Worm (Caenorhabditis elegans) whole organism, mixed stage, embryonic: ENCODE data around the gene F44E2.8.

Experiments used
- M03D4.4 ChIP-seq: sonication (generic microtip); optimal IDR thresholded peaks from 2 replicates; lab custom pipeline; 2017; ENCODE audit warnings: mild to moderate bottlenecking, missing genetic modification characterization, missing compliant biosample characterization
- bed-3 ChIP-seq: fragments of 200-800 bp; sonication (Bioruptor generic); optimal IDR thresholded peaks from 3 replicates; lab custom pipeline; 2018; ENCODE audit warnings: mild to moderate bottlenecking, missing genetic modification characterization, moderate library complexity, missing compliant biosample characterization
- blmp-1 ChIP-seq: fragments of 150-350 bp; optimal IDR thresholded peaks from 2 replicates; lab custom pipeline; 2014; ENCODE audit warnings: missing biosample characterization, missing genetic modification characterization
- ceh-39 ChIP-seq: fragments of 150-350 bp; optimal IDR thresholded peaks from 2 replicates; lab custom pipeline; 2014; ENCODE audit warnings: missing biosample characterization, missing genetic modification characterization
- ceh-43 ChIP-seq: fragments of 200-800 bp; sonication (Bioruptor generic); optimal IDR thresholded peaks from 2 replicates; lab custom pipeline; 2018; ENCODE audit warnings: mild to moderate bottlenecking, missing genetic modification characterization, moderate library complexity, missing compliant biosample characterization
- ceh-83 ChIP-seq: fragments of 200-800 bp; sonication (Bioruptor generic); optimal IDR thresholded peaks from 2 replicates; lab custom pipeline; 2018; ENCODE audit warnings: mild to moderate bottlenecking, missing genetic modification characterization, missing compliant biosample characterization
- ces-1 ChIP-seq: fragments of 150-350 bp; optimal IDR thresholded peaks from 2 replicates; lab custom pipeline; 2014; ENCODE audit warnings: missing biosample characterization, missing genetic modification reagents, missing genetic modification characterization
- cnd-1 ChIP-seq: fragments of 200-800 bp; sonication (Bioruptor generic); optimal IDR thresholded peaks from 2 replicates; lab custom pipeline; 2018; ENCODE audit warnings: mild to moderate bottlenecking, missing genetic modification characterization, missing compliant biosample characterization
- drap-1 ChIP-seq: fragments of 200-800 bp; sonication (Bioruptor generic); optimal IDR thresholded peaks from 3 replicates; lab custom pipeline; 2018; ENCODE audit warnings: mild to moderate bottlenecking, missing genetic modification characterization, missing compliant biosample characterization
- elt-1 ChIP-seq: sonication (generic microtip); optimal IDR thresholded peaks from 2 replicates; lab custom pipeline; 2017; ENCODE audit warnings: missing genetic modification characterization, mild to moderate bottlenecking, missing compliant biosample characterization, antibody characterized with exemption, moderate library complexity, borderline replicate concordance; ENCODE audit not compliant: insufficient read depth
- elt-3 ChIP-seq: fragments of 150-350 bp; optimal IDR thresholded peaks from 2 replicates; lab custom pipeline; 2014; ENCODE audit warnings: missing biosample characterization, missing genetic modification characterization
- flh-1 ChIP-seq: fragments of 200-800 bp; sonication (Bioruptor generic); optimal IDR thresholded peaks from 2 replicates; lab custom pipeline; 2018; ENCODE audit warnings: mild to moderate bottlenecking, missing genetic modification characterization, moderate library complexity, missing compliant biosample characterization
- ham-2 ChIP-seq: fragments of 200-800 bp; sonication (Bioruptor generic); optimal IDR thresholded peaks from 2 replicates; lab custom pipeline; 2018; ENCODE audit warnings: mild to moderate bottlenecking, missing genetic modification characterization, missing compliant biosample characterization
- hlh-1 ChIP-seq: fragments of 150-350 bp; optimal IDR thresholded peaks from 2 replicates; lab custom pipeline; 2014; ENCODE audit warnings: missing biosample characterization, missing genetic modification reagents, missing genetic modification characterization
- lin-13 ChIP-seq: fragments of 150-350 bp; optimal IDR thresholded peaks from 2 replicates; lab custom pipeline; 2014; ENCODE audit warnings: missing biosample characterization, missing genetic modification characterization
- lin-32 ChIP-seq: fragments of 200-800 bp; sonication (Bioruptor generic); optimal IDR thresholded peaks from 2 replicates; lab custom pipeline; 2018; ENCODE audit warnings: mild to moderate bottlenecking, missing genetic modification characterization, missing compliant biosample characterization
- lsy-2 ChIP-seq: fragments of 150-350 bp; optimal IDR thresholded peaks from 2 replicates; lab custom pipeline; 2014; ENCODE audit warnings: missing biosample characterization, missing genetic modification characterization
- mab-5 ChIP-seq: fragments of 150-350 bp; optimal IDR thresholded peaks from 2 replicates; lab custom pipeline; 2014; ENCODE audit warnings: missing biosample characterization, missing genetic modification characterization
- mep-1 ChIP-seq: fragments of 150-350 bp; optimal IDR thresholded peaks from 2 replicates; lab custom pipeline; 2017; ENCODE audit warnings: missing biosample characterization, missing genetic modification reagents, missing genetic modification characterization, inconsistent platforms
- mls-2 ChIP-seq: sonication (generic microtip); optimal IDR thresholded peaks from 2 replicates; lab custom pipeline; 2016; ENCODE audit warnings: mild to moderate bottlenecking, missing genetic modification characterization, moderate library complexity, missing compliant biosample characterization
- nhr-12 ChIP-seq: fragments of 150-350 bp; optimal IDR thresholded peaks from 2 replicates; lab custom pipeline; 2014; ENCODE audit warnings: missing biosample characterization, missing genetic modification characterization
- nhr-2 ChIP-seq: fragments of 150-350 bp; optimal IDR thresholded peaks from 2 replicates; lab custom pipeline; 2014; ENCODE audit warnings: missing biosample characterization, missing genetic modification characterization
- nhr-237 ChIP-seq: fragments of 150-350 bp; optimal IDR thresholded peaks from 2 replicates; lab custom pipeline; 2014; ENCODE audit warnings: missing biosample characterization, missing genetic modification characterization
- nhr-28 ChIP-seq: fragments of 150-350 bp; optimal IDR thresholded peaks from 2 replicates; lab custom pipeline; 2014; ENCODE audit warnings: missing biosample characterization, missing genetic modification characterization
- nhr-76 ChIP-seq: sonication (generic microtip); optimal IDR thresholded peaks from 2 replicates; lab custom pipeline; 2017; ENCODE audit warnings: missing biosample characterization, missing genetic modification characterization
- pha-4 ChIP-seq: fragments of 150-350 bp; optimal IDR thresholded peaks from 2 replicates; lab custom pipeline; 2018; ENCODE audit warnings: missing biosample characterization, missing genetic modification reagents, missing genetic modification characterization
- sem-2 ChIP-seq: fragments of 200-800 bp; sonication (Bioruptor generic); optimal IDR thresholded peaks from 2 replicates; lab custom pipeline; 2018; ENCODE audit warnings: mild to moderate bottlenecking, missing genetic modification characterization, missing compliant biosample characterization
- snpc-4 ChIP-seq: fragments of 150-350 bp; optimal IDR thresholded peaks from 2 replicates; lab custom pipeline; 2014; ENCODE audit warnings: missing biosample characterization, missing genetic modification characterization
- sptf-1 ChIP-seq: sonication (generic microtip); optimal IDR thresholded peaks from 2 replicates; lab custom pipeline; 2017; ENCODE audit warnings: mild to moderate bottlenecking, missing genetic modification characterization, moderate library complexity, missing compliant biosample characterization
- tbx-8 ChIP-seq: fragments of 200-800 bp; sonication (Bioruptor generic); optimal IDR thresholded peaks from 2 replicates; lab custom pipeline; 2018; ENCODE audit warnings: mild to moderate bottlenecking, missing genetic modification characterization, moderate library complexity, missing compliant biosample characterization
- unc-120 ChIP-seq: sonication (generic microtip); optimal IDR thresholded peaks from 2 replicates; lab custom pipeline; 2017; ENCODE audit warnings: missing genetic modification characterization, missing compliant biosample characterization; ENCODE audit not compliant: poor library complexity, severe bottlenecking
- unc-39 ChIP-seq: fragments of 150-350 bp; optimal IDR thresholded peaks from 2 replicates; lab custom pipeline; 2014; ENCODE audit warnings: missing biosample characterization, missing genetic modification characterization
- unc-62 ChIP-seq: fragments of 150-350 bp; optimal IDR thresholded peaks from 2 replicates; lab custom pipeline; 2014; ENCODE audit warnings: missing biosample characterization, missing genetic modification reagents, missing genetic modification characterization
- zip-8 ChIP-seq: fragments of 150-350 bp; optimal IDR thresholded peaks from 2 replicates; lab custom pipeline; 2014; ENCODE audit warnings: missing biosample characterization, missing genetic modification characterization
- ztf-11 ChIP-seq: fragments of 150-350 bp; optimal IDR thresholded peaks from 2 replicates; lab custom pipeline; 2014; ENCODE audit warnings: missing biosample characterization, missing genetic modification characterization

F44E2.8 gene

ce11 chrIII:8873990-8874668 lies 24.5 kb upstream of the F44E2.8 start:
- TF ChIP-seq nhr-76 (tag; lab: Kevin White, UChicago) (no peak), ceh-83 (GFP tag; lab: Kevin White, UChicago) (no peak), M03D4.4 (tag; lab: Kevin White, UChicago) (peak; percentile 60), zip-8 (tag; lab: Kevin White, UChicago) (no peak), blmp-1 (tag; lab: Kevin White, UChicago) (no peak), mls-2 (tag; lab: Kevin White, UChicago) (peak; percentile 85), unc-120 (tag; lab: Kevin White, UChicago) (peak; percentile 100), sem-2 (GFP tag; lab: Kevin White, UChicago) (no peak), ces-1 (peak; percentile 23), nhr-12 (peak; percentile 67), hlh-1 (tag; lab: Kevin White, UChicago) (peak; percentile 69), lin-13 (tag; lab: Kevin White, UChicago) (peak; percentile 2), pha-4 (tag; lab: Kevin White, UChicago) (peak; percentile 20), ham-2 (GFP tag; lab: Kevin White, UChicago) (no peak), elt-1 (tag; lab: Kevin White, UChicago) (no peak), ceh-43 (GFP tag; lab: Kevin White, UChicago) (peak; percentile 23), snpc-4 (tag; lab: Kevin White, UChicago) (no peak), nhr-2 (tag; lab: Kevin White, UChicago) (peak; percentile 21), nhr-237 (tag; lab: Kevin White, UChicago) (peak; percentile 19), unc-39 (tag; lab: Kevin White, UChicago) (peak; percentile 22), ceh-39 (tag; lab: Kevin White, UChicago) (peak; percentile 42), flh-1 (GFP tag; lab: Kevin White, UChicago) (peak; percentile 34), sptf-1 (peak; percentile 60), ztf-11 (tag; lab: Kevin White, UChicago) (peak; percentile 57), cnd-1 (peak; percentile 78), mab-5 (tag; lab: Kevin White, UChicago) (no peak), drap-1 (peak; percentile 74), mep-1 (tag; lab: Kevin White, UChicago) (peak; percentile 87), tbx-8 (GFP tag; lab: Kevin White, UChicago) (peak; percentile 71), nhr-28 (tag; lab: Kevin White, UChicago) (no peak), elt-3 (tag; lab: Kevin White, UChicago) (no peak), bed-3 (GFP tag; lab: Kevin White, UChicago) (no peak), lsy-2 (tag; lab: Kevin White, UChicago) (peak; percentile 33), unc-62 (GFP tag; lab: Kevin White, UChicago) (peak; percentile 91), lin-32 (GFP tag; lab: Kevin White, UChicago) (peak; percentile 85)

ce11 chrIII:8873045-8873457 lies 23.4 kb upstream of the F44E2.8 start:
- TF ChIP-seq unc-62 (GFP tag; lab: Kevin White, UChicago), result peak; percentile 14
- no peak for TF ChIP-seq bed-3 (GFP tag; lab: Kevin White, UChicago)
- TF ChIP-seq ceh-83 (GFP tag; lab: Kevin White, UChicago), result no peak
- TF ChIP-seq flh-1 (GFP tag; lab: Kevin White, UChicago), result no peak
- no peak for TF ChIP-seq drap-1
- TF ChIP-seq nhr-2 (tag; lab: Kevin White, UChicago), result no peak
- TF ChIP-seq elt-1 (tag; lab: Kevin White, UChicago), result no peak
- TF ChIP-seq M03D4.4 (tag; lab: Kevin White, UChicago), result no peak
- TF ChIP-seq sem-2 (GFP tag; lab: Kevin White, UChicago), result no peak
- TF ChIP-seq ceh-39 (tag; lab: Kevin White, UChicago), result no peak
- TF ChIP-seq hlh-1 (tag; lab: Kevin White, UChicago), result no peak
- TF ChIP-seq nhr-28 (tag; lab: Kevin White, UChicago), result no peak
- peak; percentile 55 for TF ChIP-seq ham-2 (GFP tag; lab: Kevin White, UChicago)
- no peak for TF ChIP-seq mab-5 (tag; lab: Kevin White, UChicago)
- TF ChIP-seq unc-120 (tag; lab: Kevin White, UChicago), result no peak
- no peak for TF ChIP-seq ceh-43 (GFP tag; lab: Kevin White, UChicago)
- no peak for TF ChIP-seq nhr-76 (tag; lab: Kevin White, UChicago)
- no peak for TF ChIP-seq pha-4 (tag; lab: Kevin White, UChicago)
- no peak for TF ChIP-seq zip-8 (tag; lab: Kevin White, UChicago)
- TF ChIP-seq blmp-1 (tag; lab: Kevin White, UChicago), result no peak
- no peak for TF ChIP-seq nhr-12
- no peak for TF ChIP-seq sptf-1
- TF ChIP-seq lsy-2 (tag; lab: Kevin White, UChicago), result no peak
- peak; percentile 26 for TF ChIP-seq lin-13 (tag; lab: Kevin White, UChicago)
- peak; percentile 68 for TF ChIP-seq mls-2 (tag; lab: Kevin White, UChicago)
- TF ChIP-seq nhr-237 (tag; lab: Kevin White, UChicago), result no peak
- no peak for TF ChIP-seq snpc-4 (tag; lab: Kevin White, UChicago)
- no peak for TF ChIP-seq mep-1 (tag; lab: Kevin White, UChicago)
- no peak for TF ChIP-seq unc-39 (tag; lab: Kevin White, UChicago)
- TF ChIP-seq ces-1, result peak; percentile 87
- TF ChIP-seq ztf-11 (tag; lab: Kevin White, UChicago), result no peak
- peak; percentile 85 for TF ChIP-seq cnd-1
- no peak for TF ChIP-seq lin-32 (GFP tag; lab: Kevin White, UChicago)
- TF ChIP-seq tbx-8 (GFP tag; lab: Kevin White, UChicago), result no peak
- TF ChIP-seq elt-3 (tag; lab: Kevin White, UChicago), result no peak
